Worm (Caenorhabditis elegans): Measurements from ENCODE around the gene hpo-40.

ce11 chrV:10224619-10225018 is 11.9 kb downstream of the hpo-40 start:
- TF ChIP-seq flh-1 (GFP tag; optimal IDR thresholded peaks at IDR 0.05) (no peak), unc-62 (GFP tag; optimal IDR thresholded peaks at IDR 0.05) (no peak), ztf-11 (tag; optimal IDR thresholded peaks at IDR 0.05) (no peak), drap-1 (GFP tag; optimal IDR thresholded peaks at IDR 0.05) (no peak), nhr-76 (tag; optimal IDR thresholded peaks at IDR 0.05) (no peak), nhr-237 (tag; optimal IDR thresholded peaks at IDR 0.05) (no peak), cnd-1 (tag; optimal IDR thresholded peaks at IDR 0.05) (no peak), lin-13 (tag; optimal IDR thresholded peaks at IDR 0.05) (no peak), elt-1 (tag; optimal IDR thresholded peaks at IDR 0.05; ENCODE audit: borderline replicate concordance, insufficient read depth) (no peak), lsy-2 (tag; optimal IDR thresholded peaks at IDR 0.05) (no peak), M03D4.4 (tag; optimal IDR thresholded peaks at IDR 0.05) (no peak), sptf-1 (tag; optimal IDR thresholded peaks at IDR 0.05) (no peak)
